Worm (Caenorhabditis elegans) whole organism, L3 larva: ENCODE results near the gene F59A7.14.

Source experiments
- R02D3.7 ChIP-seq: fragments of 150-350 bp; optimal IDR thresholded peaks from 2 replicates; lab custom pipeline; 2014; ENCODE audit warnings: missing biosample characterization, missing genetic modification characterization
- ZK546.5 ChIP-seq: sonication (generic microtip); optimal IDR thresholded peaks from 2 replicates; lab custom pipeline; 2017; ENCODE audit warnings: missing biosample characterization, missing genetic modification characterization
- aly-2 ChIP-seq: fragments of 150-350 bp; optimal IDR thresholded peaks from 2 replicates; lab custom pipeline; 2014; ENCODE audit warnings: missing biosample characterization, missing genetic modification characterization
- ceh-16 ChIP-seq: sonication (generic microtip); optimal IDR thresholded peaks from 2 replicates; lab custom pipeline; 2017; ENCODE audit warnings: missing biosample characterization, missing genetic modification characterization
- ceh-28 ChIP-seq: fragments of 150-350 bp; optimal IDR thresholded peaks from 2 replicates; lab custom pipeline; 2014; ENCODE audit warnings: missing biosample characterization, missing genetic modification reagents, missing genetic modification characterization
- ceh-82 ChIP-seq: fragments of 150-350 bp; optimal IDR thresholded peaks from 2 replicates; lab custom pipeline; 2014; ENCODE audit warnings: missing biosample characterization, missing genetic modification characterization
- ceh-9 ChIP-seq: sonication (generic microtip); optimal IDR thresholded peaks from 2 replicates; lab custom pipeline; 2018; ENCODE audit warnings: missing biosample characterization, missing genetic modification characterization
- daf-12 ChIP-seq: fragments of 150-350 bp; optimal IDR thresholded peaks from 2 replicates; lab custom pipeline; 2014; ENCODE audit warnings: missing biosample characterization, missing genetic modification reagents, missing genetic modification characterization
- egl-5 ChIP-seq: fragments of 150-350 bp; optimal IDR thresholded peaks from 2 replicates; lab custom pipeline; 2017; ENCODE audit warnings: missing biosample characterization, missing genetic modification reagents, missing genetic modification characterization, inconsistent platforms
- elt-1 ChIP-seq: fragments of 150-350 bp; optimal IDR thresholded peaks from 2 replicates; lab custom pipeline; 2014; ENCODE audit warnings: missing biosample characterization, missing genetic modification characterization
- elt-2 ChIP-seq: sonication (generic microtip); optimal IDR thresholded peaks from 2 replicates; lab custom pipeline; 2016; ENCODE audit warnings: missing genetic modification reagents, mild to moderate bottlenecking, missing genetic modification characterization, missing compliant biosample characterization
- elt-3 ChIP-seq, 3 experiments: fragments of 150-350 bp in 1 of 3; sonication (generic microtip) in 2 of 3; optimal IDR thresholded peaks; 2 replicates in 2 of 3; 4 replicates in 1 of 3; lab custom pipeline; 2014 to 2017; ENCODE audit warnings: missing biosample characterization in 3 of 3, missing genetic modification characterization in 3 of 3
- eor-1 ChIP-seq, 2 experiments: fragments of 150-350 bp; optimal IDR thresholded peaks; 2 replicates each; lab custom pipeline; 2014 to 2018; ENCODE audit warnings: missing biosample characterization in 2 of 2, missing genetic modification characterization in 2 of 2
- fkh-10 ChIP-seq: sonication (generic microtip); optimal IDR thresholded peaks from 2 replicates; lab custom pipeline; 2017; ENCODE audit warnings: missing biosample characterization, missing genetic modification reagents, missing genetic modification characterization
- fkh-2 ChIP-seq: fragments of 150-350 bp; optimal IDR thresholded peaks from 2 replicates; lab custom pipeline; 2014; ENCODE audit warnings: missing biosample characterization, missing genetic modification reagents, missing genetic modification characterization
- hmg-11 ChIP-seq: sonication (generic microtip); optimal IDR thresholded peaks from 2 replicates; lab custom pipeline; 2016; ENCODE audit warnings: missing genetic modification characterization, missing compliant biosample characterization
- lin-15B ChIP-seq: fragments of 150-350 bp; optimal IDR thresholded peaks from 2 replicates; lab custom pipeline; 2014; ENCODE audit warnings: missing biosample characterization, missing genetic modification characterization
- lin-39 ChIP-seq: fragments of 150-350 bp; optimal IDR thresholded peaks from 2 replicates; lab custom pipeline; 2018; ENCODE audit warnings: missing biosample characterization, missing genetic modification reagents, missing genetic modification characterization
- lsy-12 ChIP-seq: sonication (generic microtip); optimal IDR thresholded peaks from 2 replicates; lab custom pipeline; 2016; ENCODE audit warnings: mild to moderate bottlenecking, missing genetic modification characterization, missing compliant biosample characterization
- mdl-1 ChIP-seq: fragments of 150-350 bp; optimal IDR thresholded peaks from 2 replicates; lab custom pipeline; 2014; ENCODE audit warnings: missing biosample characterization, missing genetic modification characterization
- nfya-1 ChIP-seq: sonication (generic microtip); optimal IDR thresholded peaks from 2 replicates; lab custom pipeline; 2017; ENCODE audit warnings: missing genetic modification characterization, mild to moderate bottlenecking, missing compliant biosample characterization, antibody characterized with exemption, moderate library complexity; ENCODE audit not compliant: insufficient read depth
- nhr-23 ChIP-seq: fragments of 150-350 bp; optimal IDR thresholded peaks from 2 replicates; lab custom pipeline; 2014; ENCODE audit warnings: missing biosample characterization, missing genetic modification reagents, missing genetic modification characterization
- nhr-237 ChIP-seq: fragments of 150-350 bp; optimal IDR thresholded peaks from 2 replicates; lab custom pipeline; 2014; ENCODE audit warnings: missing biosample characterization, missing genetic modification characterization
- nhr-25 ChIP-seq: sonication (generic microtip); optimal IDR thresholded peaks from 2 replicates; lab custom pipeline; 2017; ENCODE audit warnings: missing biosample characterization, missing genetic modification characterization
- nhr-28 ChIP-seq: fragments of 150-350 bp; optimal IDR thresholded peaks from 2 replicates; lab custom pipeline; 2014; ENCODE audit warnings: missing biosample characterization, missing genetic modification characterization
- nhr-43 ChIP-seq: sonication (generic microtip); optimal IDR thresholded peaks from 2 replicates; lab custom pipeline; 2016; ENCODE audit warnings: mild to moderate bottlenecking, missing genetic modification characterization, missing compliant biosample characterization; ENCODE audit not compliant: poor library complexity, severe bottlenecking
- nhr-67 ChIP-seq: fragments of 150-350 bp; optimal IDR thresholded peaks from 2 replicates; lab custom pipeline; 2014; ENCODE audit warnings: missing biosample characterization, missing genetic modification characterization
- nhr-76 ChIP-seq: fragments of 150-350 bp; sonication (generic microtip); optimal IDR thresholded peaks from 5 replicates; lab custom pipeline; 2014; ENCODE audit warnings: missing biosample characterization, missing genetic modification characterization
- nhr-77 ChIP-seq: fragments of 150-350 bp; optimal IDR thresholded peaks from 2 replicates; lab custom pipeline; 2014; ENCODE audit warnings: missing biosample characterization, missing genetic modification characterization
- pha-4 ChIP-seq: fragments of 150-350 bp; optimal IDR thresholded peaks from 2 replicates; lab custom pipeline; 2014; ENCODE audit warnings: missing biosample characterization, missing genetic modification reagents, missing genetic modification characterization
- pqm-1 ChIP-seq: fragments of 150-350 bp; optimal IDR thresholded peaks from 2 replicates; lab custom pipeline; 2017; ENCODE audit warnings: missing biosample characterization, missing genetic modification characterization, inconsistent platforms
- skn-1 ChIP-seq: fragments of 150-350 bp; optimal IDR thresholded peaks from 2 replicates; lab custom pipeline; 2014; ENCODE audit warnings: missing biosample characterization, missing genetic modification characterization
- tbx-2 ChIP-seq: sonication (generic microtip); optimal IDR thresholded peaks from 2 replicates; lab custom pipeline; 2016; ENCODE audit warnings: mild to moderate bottlenecking, missing genetic modification characterization, missing compliant biosample characterization
- unc-39 ChIP-seq: sonication (generic microtip); optimal IDR thresholded peaks from 4 replicates; lab custom pipeline; 2017; ENCODE audit warnings: missing biosample characterization, missing genetic modification characterization
- unc-62 ChIP-seq: fragments of 150-350 bp; sonication (generic microtip); optimal IDR thresholded peaks from 4 replicates; lab custom pipeline; 2014; ENCODE audit warnings: missing biosample characterization, missing genetic modification reagents, missing genetic modification characterization
- zag-1 ChIP-seq: fragments of 150-350 bp; optimal IDR thresholded peaks from 2 replicates; lab custom pipeline; 2014; ENCODE audit warnings: missing biosample characterization, missing genetic modification characterization
- ztf-4 ChIP-seq: fragments of 150-350 bp; optimal IDR thresholded peaks from 2 replicates; lab custom pipeline; 2014; ENCODE audit warnings: missing biosample characterization, missing genetic modification characterization

F59A7.14 gene

DNA sequence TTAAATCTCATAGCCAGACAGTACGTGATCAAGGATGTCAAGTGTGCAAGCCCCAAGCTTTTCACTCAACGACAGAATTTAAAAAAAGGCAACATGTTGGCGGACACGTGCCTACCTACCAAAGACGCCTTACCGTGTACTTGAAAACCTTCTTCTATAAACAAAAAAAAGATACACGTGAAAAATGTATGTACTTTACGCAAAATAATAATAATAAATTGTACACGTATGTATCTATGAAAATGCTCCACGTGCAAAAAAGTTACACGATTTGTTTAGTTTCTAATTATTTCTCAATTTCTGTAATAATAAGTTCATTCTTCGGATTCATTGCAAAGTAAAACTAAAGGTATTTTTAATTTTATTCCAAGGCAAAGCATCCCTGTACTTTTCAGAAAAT lies 14.1 kb upstream of the F59A7.14 start, which contains the start of gene cysl-4:
cysl-4 (plus strand) TSS at position 301 of the 400 bp plus-strand sequence.
- no peak for TF ChIP-seq ceh-16 (tag; lab: Kevin White, UChicago)
- no peak for TF ChIP-seq daf-12
- no peak for TF ChIP-seq pqm-1 (tag; lab: Kevin White, UChicago)
- TF ChIP-seq lin-39 (tag; lab: Kevin White, UChicago) = no peak
- TF ChIP-seq, all 47 proteins: peak for 0

DNA sequence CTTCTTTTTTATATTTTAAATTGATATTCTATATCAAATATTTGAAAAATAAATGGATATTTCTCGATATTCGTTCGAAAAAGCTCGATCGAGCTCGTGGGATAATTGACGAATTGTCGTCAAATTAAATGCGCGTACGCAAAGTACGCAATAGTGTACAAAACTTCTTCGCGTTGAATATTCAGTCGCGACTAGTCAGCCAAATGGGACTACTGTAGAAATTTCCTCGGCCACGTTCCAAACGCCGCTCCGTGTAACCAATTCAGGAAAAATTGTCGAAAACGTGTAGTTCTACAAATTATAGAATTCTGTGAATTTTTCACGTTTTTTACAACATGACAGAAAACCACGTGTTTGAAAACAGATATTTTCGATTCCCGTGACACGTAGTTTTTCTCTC lies 10.4 kb upstream of the F59A7.14 start:
- TF ChIP-seq R02D3.7 (tag; lab: Kevin White, UChicago) (peak; percentile 35), nhr-77 (tag; lab: Kevin White, UChicago) (no peak), nhr-25 (tag; lab: Kevin White, UChicago) (no peak), ceh-28 (tag; lab: Kevin White, UChicago) (no peak), nhr-23 (tag; lab: Kevin White, UChicago) (peak; percentile 35), eor-1 (tag; optimal IDR thresholded peaks at IDR 0.05; lab: Kevin White, UChicago) (no peak), pha-4 (tag; lab: Kevin White, UChicago) (no peak), fkh-10 (GFP tag; lab: Kevin White, UChicago) (no peak), nhr-76 (tag; lab: Kevin White, UChicago) (no peak), hmg-11 (tag; lab: Kevin White, UChicago) (no peak), pqm-1 (tag; lab: Kevin White, UChicago) (peak; percentile 11), lin-39 (tag; lab: Kevin White, UChicago) (no peak), lin-15B (tag; lab: Kevin White, UChicago) (peak; percentile 68), nhr-43 (tag; lab: Kevin White, UChicago) (peak; percentile 44), elt-2 (peak; percentile 55), skn-1 (tag; lab: Kevin White, UChicago) (no peak), ceh-82 (tag; lab: Kevin White, UChicago) (no peak)
- TF ChIP-seq, all 47 proteins: peak for 6

DNA sequence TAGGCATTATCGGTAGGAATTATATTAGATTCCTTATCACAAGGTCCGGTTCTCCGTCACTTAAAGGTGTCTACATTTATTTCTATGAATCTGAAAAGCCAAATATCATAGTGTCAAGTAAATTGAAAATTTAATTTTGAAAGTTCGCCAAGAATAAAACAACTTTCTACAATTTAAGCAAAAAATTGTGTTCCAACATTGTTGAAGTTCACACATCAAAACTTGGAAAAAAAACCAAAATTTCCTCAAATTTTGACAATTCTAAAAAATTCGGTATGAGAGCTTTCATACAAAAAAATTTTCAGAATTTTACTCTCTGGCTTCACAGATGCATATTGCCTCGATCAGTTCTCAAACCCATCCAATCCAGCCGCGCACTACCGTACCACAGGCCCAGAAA lies 7.0 kb upstream of the F59A7.14 start, which contains the start of gene F59A7.7:
F59A7.7 (plus strand) TSS at position 301 of the 400 bp plus-strand sequence.
- TF ChIP-seq fkh-10 (GFP tag; lab: Kevin White, UChicago) (no peak), fkh-2 (tag; lab: Kevin White, UChicago) (no peak), egl-5 (tag; lab: Kevin White, UChicago) (no peak), ZK546.5 (no peak), nhr-237 (tag; lab: Kevin White, UChicago) (no peak), ceh-28 (tag; lab: Kevin White, UChicago) (no peak), lin-39 (tag; lab: Kevin White, UChicago) (no peak), nfya-1 (tag; lab: Kevin White, UChicago) (no peak), tbx-2 (no peak), nhr-67 (tag; lab: Kevin White, UChicago) (no peak), nhr-25 (tag; lab: Kevin White, UChicago) (no peak), elt-3 (tag; optimal IDR thresholded peaks at IDR 0.05; lab: Kevin White, UChicago) (no peak), nhr-28 (tag; lab: Kevin White, UChicago) (no peak), eor-1 (tag; optimal IDR thresholded peaks at IDR 0.05; lab: Kevin White, UChicago) (no peak), unc-62 (GFP tag; lab: Kevin White, UChicago) (no peak), daf-12 (no peak), ztf-4 (tag; lab: Kevin White, UChicago) (no peak)

DNA sequence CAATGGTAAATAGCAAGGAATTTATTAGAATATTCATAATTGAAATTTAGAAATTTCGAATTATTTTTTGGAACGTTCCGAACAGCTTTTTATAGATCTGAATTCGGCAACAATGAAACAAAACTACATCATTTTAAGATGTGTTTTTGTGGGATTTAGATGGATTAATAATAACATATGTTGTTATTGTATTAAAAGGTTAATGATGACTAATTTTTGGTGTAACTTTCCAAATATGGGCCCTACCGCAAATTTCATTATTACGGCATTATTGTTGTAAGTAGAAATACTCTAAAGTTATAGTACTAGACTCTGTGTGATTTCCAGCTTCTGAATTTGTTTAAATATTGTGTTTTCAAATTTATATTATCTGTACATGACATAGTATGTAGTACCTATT lies 5.0 kb upstream of the F59A7.14 start, which contains the start of gene F59A7.11:
F59A7.11 (minus strand) TSS at position 101 of the 400 bp plus-strand sequence.
- TF ChIP-seq lin-15B (tag; lab: Kevin White, UChicago) = no peak
- no peak for TF ChIP-seq nhr-67 (tag; lab: Kevin White, UChicago)
- TF ChIP-seq fkh-2 (tag; lab: Kevin White, UChicago) = no peak
- TF ChIP-seq ceh-9 (tag; lab: Kevin White, UChicago) = no peak
- TF ChIP-seq mdl-1 (tag; lab: Kevin White, UChicago) = no peak
- TF ChIP-seq zag-1 (tag; lab: Kevin White, UChicago) = no peak
- TF ChIP-seq unc-39 (tag; lab: Kevin White, UChicago) = no peak
- no peak for TF ChIP-seq unc-62 (GFP tag; lab: Kevin White, UChicago)
- TF ChIP-seq ceh-16 (tag; lab: Kevin White, UChicago) = no peak
- TF ChIP-seq lsy-12 (tag; lab: Kevin White, UChicago) = no peak
- no peak for TF ChIP-seq nhr-76 (tag; lab: Kevin White, UChicago)
- TF ChIP-seq hmg-11 (tag; lab: Kevin White, UChicago) = no peak
- no peak for TF ChIP-seq nhr-23 (tag; lab: Kevin White, UChicago)
- TF ChIP-seq elt-3 (tag; optimal IDR thresholded peaks at IDR 0.05; lab: Kevin White, UChicago) = no peak
- no peak for TF ChIP-seq nfya-1 (tag; lab: Kevin White, UChicago)
- TF ChIP-seq fkh-10 (GFP tag; lab: Kevin White, UChicago) = no peak
- no peak for TF ChIP-seq elt-1 (tag; lab: Kevin White, UChicago)
- no peak for TF ChIP-seq nhr-237 (tag; lab: Kevin White, UChicago)
- no peak for TF ChIP-seq aly-2 (tag; lab: Kevin White, UChicago)
